Worm (Caenorhabditis elegans) whole organism, young adult: ENCODE measurements around the gene C47A10.12.

ENCODE experiments used
- C17E4.6 ChIP-seq: fragments of 200-800 bp; sonication (Bioruptor generic); IDR thresholded peaks from 2 replicates; pipeline ENCODE4 v1.3.6; 2022; ENCODE audit warnings: missing genetic modification reagents, missing genetic modification characterization, missing compliant biosample characterization
- D2030.7 ChIP-seq: fragments of 200-800 bp; sonication (Bioruptor generic); IDR thresholded peaks from 2 replicates; pipeline ENCODE4 v1.3.6; 2022; ENCODE audit warnings: missing genetic modification reagents, missing genetic modification characterization, missing compliant biosample characterization
- F49E8.2 ChIP-seq: sonication (generic microtip); optimal IDR thresholded peaks from 3 replicates; lab custom pipeline; 2017; ENCODE audit warnings: missing genetic modification characterization, mild to moderate bottlenecking, missing compliant biosample characterization, antibody characterized with exemption, moderate library complexity; ENCODE audit not compliant: insufficient read depth
- F52B5.7 ChIP-seq: sonication (generic microtip); optimal IDR thresholded peaks from 2 replicates; lab custom pipeline; 2016; ENCODE audit warnings: mild to moderate bottlenecking, missing genetic modification characterization, missing compliant biosample characterization
- F55B11.4 ChIP-seq: sonication (generic microtip); optimal IDR thresholded peaks from 2 replicates; lab custom pipeline; 2016; ENCODE audit warnings: missing compliant biosample characterization, missing genetic modification characterization, borderline replicate concordance; ENCODE audit not compliant: insufficient read depth
- F57A8.1 ChIP-seq: fragments of 200-800 bp; sonication (Bioruptor generic); optimal IDR thresholded peaks from 2 replicates; lab custom pipeline; 2018; ENCODE audit warnings: mild to moderate bottlenecking, missing genetic modification characterization, moderate library complexity, missing compliant biosample characterization
- T07F8.4 ChIP-seq: sonication (generic microtip); optimal IDR thresholded peaks from 2 replicates; lab custom pipeline; 2016; ENCODE audit warnings: mild to moderate bottlenecking, missing genetic modification characterization, moderate library complexity, missing compliant biosample characterization
- T26A5.8 ChIP-seq: sonication (generic microtip); optimal IDR thresholded peaks from 2 replicates; lab custom pipeline; 2016; ENCODE audit warnings: missing genetic modification characterization, missing compliant biosample characterization
- Y53F4B.3 ChIP-seq: fragments of 200-800 bp; sonication (Bioruptor generic); IDR thresholded peaks from 2 replicates; pipeline ENCODE4 v1.3.6; 2022; ENCODE audit warnings: missing genetic modification reagents, missing genetic modification characterization, missing compliant biosample characterization
- akir-1 ChIP-seq: fragments of 200-800 bp; sonication (Bioruptor generic); optimal IDR thresholded peaks from 2 replicates; lab custom pipeline; 2018; ENCODE audit warnings: mild to moderate bottlenecking, missing genetic modification characterization, moderate library complexity, missing compliant biosample characterization
- attf-5 ChIP-seq: fragments of 200-800 bp; sonication (Bioruptor generic); optimal IDR thresholded peaks from 2 replicates; lab custom pipeline; 2018; ENCODE audit warnings: mild to moderate bottlenecking, missing genetic modification characterization, missing compliant biosample characterization
- attf-6 ChIP-seq: fragments of 200-800 bp; sonication (Bioruptor generic); IDR thresholded peaks from 2 replicates; pipeline ENCODE4 v1.3.6; 2022; ENCODE audit warnings: missing genetic modification reagents, missing genetic modification characterization, missing compliant biosample characterization
- bed-2 ChIP-seq: fragments of 200-800 bp; sonication (Bioruptor generic); IDR thresholded peaks from 2 replicates; pipeline ENCODE4 v1.3.6; 2022; ENCODE audit warnings: missing genetic modification reagents, missing genetic modification characterization, missing compliant biosample characterization
- ceh-40 ChIP-seq: fragments of 200-800 bp; sonication (Bioruptor generic); IDR thresholded peaks from 2 replicates; pipeline ENCODE4 v1.3.6; 2022; ENCODE audit warnings: missing genetic modification characterization, missing compliant biosample characterization
- die-1 ChIP-seq: sonication (generic microtip); optimal IDR thresholded peaks from 2 replicates; lab custom pipeline; 2016; ENCODE audit warnings: missing genotype, mild to moderate bottlenecking, missing genetic modification characterization, missing compliant biosample characterization
- dpl-1 ChIP-seq: fragments of 150-350 bp; optimal IDR thresholded peaks from 2 replicates; lab custom pipeline; 2014; ENCODE audit warnings: missing biosample characterization, missing genetic modification reagents, missing genetic modification characterization
- hlh-26 ChIP-seq: fragments of 200-800 bp; sonication (Bioruptor generic); conservative IDR thresholded peaks from 2 replicates; pipeline ENCODE4 v1.3.6; 2022; ENCODE audit warnings: missing genetic modification reagents, missing genetic modification characterization, missing compliant biosample characterization
- hrde-1 ChIP-seq: sonication (generic microtip); optimal IDR thresholded peaks from 2 replicates; lab custom pipeline; 2016; ENCODE audit warnings: missing genetic modification characterization, mild to moderate bottlenecking, missing compliant biosample characterization, moderate library complexity, missing genotype, missing genetic modification reagents, borderline replicate concordance
- let-607 ChIP-seq, 2 experiments: fragments of 200-800 bp in 1 of 2; sonication (Bioruptor generic) in 1 of 2; sonication (generic microtip) in 1 of 2; optimal IDR thresholded peaks; 2 replicates each; lab custom pipeline; 2016 to 2018; ENCODE audit warnings: mild to moderate bottlenecking in 2 of 2, missing compliant biosample characterization in 2 of 2, missing genetic modification characterization in 2 of 2, moderate library complexity in 2 of 2, missing genotype in 1 of 2
- lin-26 ChIP-seq: fragments of 200-800 bp; sonication (Bioruptor generic); IDR thresholded peaks from 2 replicates; pipeline ENCODE4 v1.3.6; 2022; ENCODE audit warnings: missing genetic modification reagents, missing genetic modification characterization, missing compliant biosample characterization
- lin-40 ChIP-seq: sonication (generic microtip); optimal IDR thresholded peaks from 2 replicates; lab custom pipeline; 2016; ENCODE audit warnings: missing genetic modification characterization, mild to moderate bottlenecking, missing compliant biosample characterization, missing genotype, missing genetic modification reagents
- lir-1 ChIP-seq: fragments of 200-800 bp; sonication (Bioruptor generic); conservative IDR thresholded peaks from 2 replicates; pipeline ENCODE4 v1.3.6; 2022; ENCODE audit warnings: missing genetic modification reagents, missing genetic modification characterization, missing compliant biosample characterization
- madf-10 ChIP-seq: sonication (generic microtip); optimal IDR thresholded peaks from 2 replicates; lab custom pipeline; 2016; ENCODE audit warnings: mild to moderate bottlenecking, missing genetic modification characterization, missing compliant biosample characterization
- madf-3 ChIP-seq: fragments of 200-800 bp; sonication (Bioruptor generic); IDR thresholded peaks from 2 replicates; pipeline ENCODE4 v1.3.6; 2022; ENCODE audit warnings: missing genetic modification reagents, missing genetic modification characterization, missing compliant biosample characterization
- madf-6 ChIP-seq: fragments of 200-800 bp; sonication (Bioruptor generic); IDR thresholded peaks from 2 replicates; pipeline ENCODE4 v1.3.6; 2022; ENCODE audit warnings: missing genetic modification reagents, missing genetic modification characterization, missing compliant biosample characterization
- mel-28 ChIP-seq: sonication (generic microtip); optimal IDR thresholded peaks from 2 replicates; lab custom pipeline; 2016; ENCODE audit warnings: borderline replicate concordance, mild to moderate bottlenecking, missing genetic modification characterization, missing compliant biosample characterization
- nfya-2 ChIP-seq: fragments of 200-800 bp; sonication (Bioruptor generic); IDR thresholded peaks from 2 replicates; pipeline ENCODE4 v1.3.6; 2022; ENCODE audit warnings: missing genetic modification reagents, missing genetic modification characterization, missing compliant biosample characterization
- nhr-80 ChIP-seq: sonication (generic microtip); optimal IDR thresholded peaks from 2 replicates; lab custom pipeline; 2016; ENCODE audit warnings: missing genetic modification characterization, missing compliant biosample characterization
- sea-2 ChIP-seq: fragments of 200-800 bp; sonication (Bioruptor generic); IDR thresholded peaks from 2 replicates; pipeline ENCODE4 v1.3.6; 2022; ENCODE audit warnings: missing genetic modification characterization, missing compliant biosample characterization
- tbx-9 ChIP-seq: sonication (generic microtip); optimal IDR thresholded peaks from 2 replicates; lab custom pipeline; 2016; ENCODE audit warnings: borderline replicate concordance, missing genetic modification characterization, inconsistent platforms, missing compliant biosample characterization
- zfh-2 ChIP-seq: fragments of 200-800 bp; sonication (Bioruptor generic); conservative IDR thresholded peaks from 2 replicates; pipeline ENCODE4 v1.3.6; 2022; ENCODE audit warnings: missing genetic modification reagents, missing genetic modification characterization, missing compliant biosample characterization
- ztf-18 ChIP-seq: sonication (generic microtip); optimal IDR thresholded peaks from 2 replicates; lab custom pipeline; 2016; ENCODE audit warnings: missing genotype, mild to moderate bottlenecking, missing genetic modification characterization, missing compliant biosample characterization
- ztf-6 ChIP-seq: fragments of 200-800 bp; sonication (Bioruptor generic); IDR thresholded peaks from 2 replicates; pipeline ENCODE4 v1.3.6; 2022; ENCODE audit warnings: missing genetic modification reagents, missing genetic modification characterization, missing compliant biosample characterization

C47A10.12 gene

ce11 chrV:17800538-17800937, 22.8 kb downstream of the C47A10.12 start, which contains the start of gene srh-287:
Gene srh-287 (plus strand): TSS chrV:17800838.
- TF ChIP-seq C17E4.6 (no peak), madf-6 (GFP tag; lab: Robert Waterston, UW) (no peak)

ce11 chrV:17802519-17802918, 24.8 kb downstream of the C47A10.12 start, which contains the start of the genes Y94A7B.11 and srh-292:
Gene Y94A7B.11 (minus strand): TSS chrV:17802619.
Gene srh-292 (plus strand): TSS chrV:17802769.
- TF ChIP-seq attf-6, result no peak
- no peak for TF ChIP-seq lin-40
- no peak for TF ChIP-seq bed-2 (GFP tag; lab: Robert Waterston, UW)
- no peak for TF ChIP-seq dpl-1
- no peak for TF ChIP-seq attf-5 (GFP tag; lab: Kevin White, UChicago)
- TF ChIP-seq tbx-9 (tag; lab: Kevin White, UChicago), result no peak
- TF ChIP-seq ceh-40, result no peak
- no peak for TF ChIP-seq madf-10
- no peak for TF ChIP-seq sea-2
- TF ChIP-seq hrde-1 (tag; lab: Kevin White, UChicago), result no peak
- TF ChIP-seq madf-3, result no peak
- TF ChIP-seq ztf-18 (tag; lab: Kevin White, UChicago), result no peak
- no peak for TF ChIP-seq lir-1 (GFP tag; lab: Robert Waterston, UW)

- TF ChIP-seq zfh-2 (GFP tag; lab: Robert Waterston, UW) (no peak), hlh-26 (GFP tag; lab: Robert Waterston, UW) (no peak), T07F8.4 (tag; lab: Kevin White, UChicago) (no peak), mel-28 (tag; lab: Kevin White, UChicago) (no peak)
- TF ChIP-seq, all 124 proteins: peak for 0
Observed at ce11 chrV:17805323-17805722, 27.6 kb downstream of the C47A10.12 start, which contains the start of gene srh-291. Gene srh-291 (plus strand): TSS chrV:17805623.

ce11 chrV:17810053-17810452, 32.3 kb downstream of the C47A10.12 start, which contains the start of gene srh-296:
Gene srh-296 (plus strand): TSS chrV:17810353.
- no peak for TF ChIP-seq ztf-18 (tag; lab: Kevin White, UChicago)
- TF ChIP-seq ztf-6 (GFP tag; lab: Robert Waterston, UW), result no peak
- TF ChIP-seq bed-2 (GFP tag; lab: Robert Waterston, UW), result no peak
- TF ChIP-seq let-607 (tag; optimal IDR thresholded peaks at IDR 0.05; lab: Kevin White, UChicago), result no peak
- no peak for TF ChIP-seq nhr-80
- TF ChIP-seq F49E8.2 (tag; lab: Kevin White, UChicago), result no peak
- TF ChIP-seq lin-26 (GFP tag; lab: Robert Waterston, UW), result no peak
- no peak for TF ChIP-seq sea-2
- TF ChIP-seq die-1 (tag; lab: Kevin White, UChicago), result no peak
- no peak for TF ChIP-seq Y53F4B.3
- TF ChIP-seq hlh-26 (GFP tag; lab: Robert Waterston, UW), result no peak
- TF ChIP-seq D2030.7 (GFP tag; lab: Robert Waterston, UW), result no peak
- no peak for TF ChIP-seq nfya-2 (GFP tag; lab: Robert Waterston, UW)
- TF ChIP-seq F55B11.4, result no peak
- TF ChIP-seq F52B5.7 (tag; lab: Kevin White, UChicago), result no peak
- no peak for TF ChIP-seq C17E4.6
- no peak for TF ChIP-seq F57A8.1 (GFP tag; lab: Kevin White, UChicago)
- no peak for TF ChIP-seq akir-1 (GFP tag; lab: Kevin White, UChicago)
- no peak for TF ChIP-seq T26A5.8
- TF ChIP-seq, all 124 proteins: peak for 0
